Fruit fly (Drosophila melanogaster): ENCODE results near the gene Past1.

The Past1 gene

dm6 chr3R:12722392-12722914, 25.3 kb downstream of the Past1 start, which contains the start of gene Men (continued):
- TF ChIP-seq CG6272 (GFP tag; IDR thresholded peaks at IDR 0.05), result no peak
- TF ChIP-seq Side (GFP tag; optimal IDR thresholded peaks at IDR 0.05), result no peak
- TF ChIP-seq psq (GFP tag; optimal IDR thresholded peaks at IDR 0.05), result no peak
- TF ChIP-seq CG4730 (GFP tag; IDR thresholded peaks at IDR 0.05), result 0 out of 2 replicates have a peak, but pooled peaks have one; percentile 37
- no peak for TF ChIP-seq Ets65A (GFP tag)
- TF ChIP-seq CG8388 (GFP tag; optimal IDR thresholded peaks at IDR 0.05), result peak; percentile 71
- TF ChIP-seq her (GFP tag; optimal IDR thresholded peaks at IDR 0.05), result no peak
- TF ChIP-seq Elba2 (GFP tag; optimal IDR thresholded peaks at IDR 0.05), result no peak
- peak; percentile 60 for TF ChIP-seq Rfx (GFP tag; IDR thresholded peaks at IDR 0.05)
- no peak for TF ChIP-seq CG2129 (GFP tag; IDR thresholded peaks at IDR 0.05; ENCODE audit: partially characterized antibody)
- TF ChIP-seq ken (GFP tag; IDR thresholded peaks at IDR 0.05), result no peak
- no peak for TF ChIP-seq maf-S (GFP tag; optimal IDR thresholded peaks at IDR 0.05)
- peak; percentile 61 for TF ChIP-seq bcd (GFP tag; optimal IDR thresholded peaks at IDR 0.05)
- TF ChIP-seq CG2889 (GFP tag; IDR thresholded peaks at IDR 0.05), result no peak
- peak; percentile 80 for TF ChIP-seq Ptx1 (GFP tag; IDR thresholded peaks at IDR 0.05)
- no peak for TF ChIP-seq TFAM (GFP tag; optimal IDR thresholded peaks at IDR 0.05)
- TF ChIP-seq CG3847 (GFP tag; IDR thresholded peaks at IDR 0.05), result no peak
- TF ChIP-seq esg (GFP tag; conservative IDR thresholded peaks at IDR 0.05), result peak; percentile 41; the same call in 1 of the 2 replicates
- peak; percentile 41 for TF ChIP-seq CG6765 (GFP tag; optimal IDR thresholded peaks at IDR 0.05)
- no peak for TF ChIP-seq CG1603 (tag; optimal IDR thresholded peaks at IDR 0.05)
- peak; percentile 8 for TF ChIP-seq HmgZ (tag; optimal IDR thresholded peaks at IDR 0.05)
- no peak for TF ChIP-seq bab2 (GFP tag; optimal IDR thresholded peaks at IDR 0.05)
- TF ChIP-seq Atf3 (GFP tag; optimal IDR thresholded peaks at IDR 0.05), result no peak
- TF ChIP-seq Awh (GFP tag; IDR thresholded peaks at IDR 0.05), result 0 out of 2 replicates have a peak, but pooled peaks have one; percentile 43
- TF ChIP-seq Sry-β (GFP tag; optimal IDR thresholded peaks at IDR 0.05), result no peak
- TF ChIP-seq fd3F (GFP tag; optimal IDR thresholded peaks at IDR 0.05), result peak; percentile 40
- TF ChIP-seq CG7745 (tag; optimal IDR thresholded peaks at IDR 0.05), result no peak
- 0 out of 3 replicates have a peak, but pooled peaks have one; percentile 24 for TF ChIP-seq CG3726 (GFP tag; IDR thresholded peaks at IDR 0.05)
- TF ChIP-seq gem (tag; optimal IDR thresholded peaks at IDR 0.05), result peak; percentile 83
- no peak for TF ChIP-seq HmgD (GFP tag; optimal IDR thresholded peaks at IDR 0.05)
- TF ChIP-seq CG11695 (GFP tag; IDR thresholded peaks at IDR 0.05), result peak; percentile 67; the same call in 1 of the 3 replicates
- no peak for TF ChIP-seq Opbp (GFP tag; IDR thresholded peaks at IDR 0.05; ENCODE audit: partially characterized antibody)
- TF ChIP-seq CG30403 (GFP tag; optimal IDR thresholded peaks at IDR 0.05), result peak; percentile 61
- TF ChIP-seq CG33557 (GFP tag; optimal IDR thresholded peaks at IDR 0.05), result peak; percentile 31
- TF ChIP-seq crc (GFP tag; optimal IDR thresholded peaks at IDR 0.05), result no peak
- peak; percentile 50 for TF ChIP-seq CG4424 (GFP tag; optimal IDR thresholded peaks at IDR 0.05)
- no peak for TF ChIP-seq CG1792 (GFP tag; optimal IDR thresholded peaks at IDR 0.05)
- peak; percentile 33; the same call in 2 of the 3 replicates for TF ChIP-seq CG14050 (GFP tag; IDR thresholded peaks at IDR 0.05)
- TF ChIP-seq CG2120 (GFP tag; optimal IDR thresholded peaks at IDR 0.05), result peak; percentile 33
- TF ChIP-seq Trl (optimal IDR thresholded peaks at IDR 0.05), result no peak
- no peak for TF ChIP-seq Trl (GFP tag; optimal IDR thresholded peaks at IDR 0.05)
- no peak for TF ChIP-seq mirr (GFP tag; optimal IDR thresholded peaks at IDR 0.05)
- no peak for TF ChIP-seq BEAF-32 (GFP tag; optimal IDR thresholded peaks at IDR 0.05)
- TF ChIP-seq CG2199 (GFP tag; IDR thresholded peaks at IDR 0.05), result no peak
- TF ChIP-seq CG4404 (GFP tag; IDR thresholded peaks at IDR 0.05), result no peak
- TF ChIP-seq CG10366 (GFP tag; IDR thresholded peaks at IDR 0.05), result peak; percentile 54
- no peak for TF ChIP-seq Lpt (GFP tag; optimal IDR thresholded peaks at IDR 0.05)
- 0 out of 2 replicates have a peak, but pooled peaks have one; percentile 16 for TF ChIP-seq gsb (GFP tag; IDR thresholded peaks at IDR 0.05)
- TF ChIP-seq ato (GFP tag; IDR thresholded peaks at IDR 0.05; ENCODE audit: partially characterized antibody), result no peak
- TF ChIP-seq CG12942 (GFP tag; optimal IDR thresholded peaks at IDR 0.05), result peak; percentile 41
- no peak for TF ChIP-seq lov (optimal IDR thresholded peaks at IDR 0.05)
- TF ChIP-seq lov (GFP tag; IDR thresholded peaks at IDR 0.05), result no peak

Data from whole organism, embryonic.